Worm (Caenorhabditis elegans) whole organism, L3 larva: Measurements from ENCODE around the gene ZK632.11.

Source experiments
- R02D3.7 ChIP-seq: fragments of 150-350 bp; optimal IDR thresholded peaks from 2 replicates; lab custom pipeline; 2014; ENCODE audit warnings: missing biosample characterization, missing genetic modification characterization
- ZK546.5 ChIP-seq: sonication (generic microtip); optimal IDR thresholded peaks from 2 replicates; lab custom pipeline; 2017; ENCODE audit warnings: missing biosample characterization, missing genetic modification characterization
- aly-2 ChIP-seq: fragments of 150-350 bp; optimal IDR thresholded peaks from 2 replicates; lab custom pipeline; 2014; ENCODE audit warnings: missing biosample characterization, missing genetic modification characterization
- ama-1 ChIP-seq: fragments of 150-350 bp; optimal IDR thresholded peaks from 2 replicates; lab custom pipeline; 2018
- ceh-16 ChIP-seq: sonication (generic microtip); optimal IDR thresholded peaks from 2 replicates; lab custom pipeline; 2017; ENCODE audit warnings: missing biosample characterization, missing genetic modification characterization
- ceh-28 ChIP-seq: fragments of 150-350 bp; optimal IDR thresholded peaks from 2 replicates; lab custom pipeline; 2014; ENCODE audit warnings: missing biosample characterization, missing genetic modification reagents, missing genetic modification characterization
- ceh-82 ChIP-seq: fragments of 150-350 bp; optimal IDR thresholded peaks from 2 replicates; lab custom pipeline; 2014; ENCODE audit warnings: missing biosample characterization, missing genetic modification characterization
- ceh-9 ChIP-seq: sonication (generic microtip); optimal IDR thresholded peaks from 2 replicates; lab custom pipeline; 2018; ENCODE audit warnings: missing biosample characterization, missing genetic modification characterization
- daf-12 ChIP-seq: fragments of 150-350 bp; optimal IDR thresholded peaks from 2 replicates; lab custom pipeline; 2014; ENCODE audit warnings: missing biosample characterization, missing genetic modification reagents, missing genetic modification characterization
- egl-27 ChIP-seq: sonication (generic microtip); optimal IDR thresholded peaks from 4 replicates; lab custom pipeline; 2017; ENCODE audit warnings: missing biosample characterization, missing genetic modification reagents, missing genetic modification characterization
- egl-5 ChIP-seq: fragments of 150-350 bp; optimal IDR thresholded peaks from 2 replicates; lab custom pipeline; 2017; ENCODE audit warnings: missing biosample characterization, missing genetic modification reagents, missing genetic modification characterization, inconsistent platforms
- elt-1 ChIP-seq: fragments of 150-350 bp; optimal IDR thresholded peaks from 2 replicates; lab custom pipeline; 2014; ENCODE audit warnings: missing biosample characterization, missing genetic modification characterization
- elt-2 ChIP-seq: sonication (generic microtip); optimal IDR thresholded peaks from 2 replicates; lab custom pipeline; 2016; ENCODE audit warnings: missing genetic modification reagents, mild to moderate bottlenecking, missing genetic modification characterization, missing compliant biosample characterization
- elt-3 ChIP-seq, 3 experiments: fragments of 150-350 bp in 1 of 3; sonication (generic microtip) in 2 of 3; optimal IDR thresholded peaks; 2 replicates in 2 of 3; 4 replicates in 1 of 3; lab custom pipeline; 2014 to 2017; ENCODE audit warnings: missing biosample characterization in 3 of 3, missing genetic modification characterization in 3 of 3
- fkh-10 ChIP-seq: sonication (generic microtip); optimal IDR thresholded peaks from 2 replicates; lab custom pipeline; 2017; ENCODE audit warnings: missing biosample characterization, missing genetic modification reagents, missing genetic modification characterization
- fkh-2 ChIP-seq: fragments of 150-350 bp; optimal IDR thresholded peaks from 2 replicates; lab custom pipeline; 2014; ENCODE audit warnings: missing biosample characterization, missing genetic modification reagents, missing genetic modification characterization
- fos-1 ChIP-seq: fragments of 150-350 bp; optimal IDR thresholded peaks from 2 replicates; lab custom pipeline; 2014; ENCODE audit warnings: missing biosample characterization, missing genetic modification characterization
- hmg-11 ChIP-seq: sonication (generic microtip); optimal IDR thresholded peaks from 2 replicates; lab custom pipeline; 2016; ENCODE audit warnings: missing genetic modification characterization, missing compliant biosample characterization
- jun-1 ChIP-seq: fragments of 150-350 bp; optimal IDR thresholded peaks from 2 replicates; lab custom pipeline; 2014; ENCODE audit warnings: missing biosample characterization, missing genetic modification reagents, missing genetic modification characterization
- lin-15B ChIP-seq: fragments of 150-350 bp; optimal IDR thresholded peaks from 2 replicates; lab custom pipeline; 2014; ENCODE audit warnings: missing biosample characterization, missing genetic modification characterization
- lin-39 ChIP-seq: fragments of 150-350 bp; optimal IDR thresholded peaks from 2 replicates; lab custom pipeline; 2018; ENCODE audit warnings: missing biosample characterization, missing genetic modification reagents, missing genetic modification characterization
- lsy-12 ChIP-seq: sonication (generic microtip); optimal IDR thresholded peaks from 2 replicates; lab custom pipeline; 2016; ENCODE audit warnings: mild to moderate bottlenecking, missing genetic modification characterization, missing compliant biosample characterization
- mdl-1 ChIP-seq: fragments of 150-350 bp; optimal IDR thresholded peaks from 2 replicates; lab custom pipeline; 2014; ENCODE audit warnings: missing biosample characterization, missing genetic modification characterization
- mml-1 ChIP-seq: fragments of 150-350 bp; sonication (generic microtip); optimal IDR thresholded peaks from 3 replicates; lab custom pipeline; 2014; ENCODE audit warnings: missing biosample characterization, missing genetic modification characterization
- nfya-1 ChIP-seq: sonication (generic microtip); optimal IDR thresholded peaks from 2 replicates; lab custom pipeline; 2017; ENCODE audit warnings: missing genetic modification characterization, mild to moderate bottlenecking, missing compliant biosample characterization, antibody characterized with exemption, moderate library complexity; ENCODE audit not compliant: insufficient read depth
- nhr-11 ChIP-seq: fragments of 150-350 bp; optimal IDR thresholded peaks from 2 replicates; lab custom pipeline; 2014; ENCODE audit warnings: missing biosample characterization, missing genetic modification characterization
- nhr-12 ChIP-seq: fragments of 150-350 bp; optimal IDR thresholded peaks from 2 replicates; lab custom pipeline; 2014; ENCODE audit warnings: missing biosample characterization, missing genetic modification characterization
- nhr-23 ChIP-seq: fragments of 150-350 bp; optimal IDR thresholded peaks from 2 replicates; lab custom pipeline; 2014; ENCODE audit warnings: missing biosample characterization, missing genetic modification reagents, missing genetic modification characterization
- nhr-237 ChIP-seq: fragments of 150-350 bp; optimal IDR thresholded peaks from 2 replicates; lab custom pipeline; 2014; ENCODE audit warnings: missing biosample characterization, missing genetic modification characterization
- nhr-25 ChIP-seq: sonication (generic microtip); optimal IDR thresholded peaks from 2 replicates; lab custom pipeline; 2017; ENCODE audit warnings: missing biosample characterization, missing genetic modification characterization
- nhr-28 ChIP-seq: fragments of 150-350 bp; optimal IDR thresholded peaks from 2 replicates; lab custom pipeline; 2014; ENCODE audit warnings: missing biosample characterization, missing genetic modification characterization
- nhr-67 ChIP-seq: fragments of 150-350 bp; optimal IDR thresholded peaks from 2 replicates; lab custom pipeline; 2014; ENCODE audit warnings: missing biosample characterization, missing genetic modification characterization
- nhr-76 ChIP-seq: fragments of 150-350 bp; sonication (generic microtip); optimal IDR thresholded peaks from 5 replicates; lab custom pipeline; 2014; ENCODE audit warnings: missing biosample characterization, missing genetic modification characterization
- nhr-77 ChIP-seq: fragments of 150-350 bp; optimal IDR thresholded peaks from 2 replicates; lab custom pipeline; 2014; ENCODE audit warnings: missing biosample characterization, missing genetic modification characterization
- pha-4 ChIP-seq: fragments of 150-350 bp; optimal IDR thresholded peaks from 2 replicates; lab custom pipeline; 2014; ENCODE audit warnings: missing biosample characterization, missing genetic modification reagents, missing genetic modification characterization
- pqm-1 ChIP-seq: fragments of 150-350 bp; optimal IDR thresholded peaks from 2 replicates; lab custom pipeline; 2017; ENCODE audit warnings: missing biosample characterization, missing genetic modification characterization, inconsistent platforms
- sea-2 ChIP-seq: fragments of 150-350 bp; sonication (generic microtip); optimal IDR thresholded peaks from 4 replicates; lab custom pipeline; 2014; ENCODE audit warnings: missing biosample characterization, missing genetic modification reagents, missing genetic modification characterization
- skn-1 ChIP-seq: fragments of 150-350 bp; optimal IDR thresholded peaks from 2 replicates; lab custom pipeline; 2014; ENCODE audit warnings: missing biosample characterization, missing genetic modification characterization
- snpc-4 ChIP-seq: fragments of 150-350 bp; optimal IDR thresholded peaks from 2 replicates; lab custom pipeline; 2014; ENCODE audit warnings: missing biosample characterization, missing genetic modification characterization
- tbx-2 ChIP-seq: sonication (generic microtip); optimal IDR thresholded peaks from 2 replicates; lab custom pipeline; 2016; ENCODE audit warnings: mild to moderate bottlenecking, missing genetic modification characterization, missing compliant biosample characterization
- unc-39 ChIP-seq: sonication (generic microtip); optimal IDR thresholded peaks from 4 replicates; lab custom pipeline; 2017; ENCODE audit warnings: missing biosample characterization, missing genetic modification characterization
- unc-62 ChIP-seq: fragments of 150-350 bp; sonication (generic microtip); optimal IDR thresholded peaks from 4 replicates; lab custom pipeline; 2014; ENCODE audit warnings: missing biosample characterization, missing genetic modification reagents, missing genetic modification characterization
- zag-1 ChIP-seq: fragments of 150-350 bp; optimal IDR thresholded peaks from 2 replicates; lab custom pipeline; 2014; ENCODE audit warnings: missing biosample characterization, missing genetic modification characterization
- ztf-11 ChIP-seq: fragments of 150-350 bp; optimal IDR thresholded peaks from 2 replicates; lab custom pipeline; 2014; ENCODE audit warnings: missing biosample characterization, missing genetic modification characterization
- ztf-4 ChIP-seq: fragments of 150-350 bp; optimal IDR thresholded peaks from 2 replicates; lab custom pipeline; 2014; ENCODE audit warnings: missing biosample characterization, missing genetic modification characterization

Gene ZK632.11

ce11 chrIII:9859133-9859775 is 31.5 kb downstream of the ZK632.11 start, which contains the start of gene gpdh-2:
gpdh-2 (minus strand) TSS chrIII:9859183.
- no peak for TF ChIP-seq unc-39 (tag; lab: Kevin White, UChicago)
- no peak for TF ChIP-seq nhr-76 (tag; lab: Kevin White, UChicago)
- TF ChIP-seq pha-4 (tag; lab: Kevin White, UChicago), result no peak
- no peak for TF ChIP-seq R02D3.7 (tag; lab: Kevin White, UChicago)
- no peak for TF ChIP-seq zag-1 (tag; lab: Kevin White, UChicago)
- peak; percentile 15 for TF ChIP-seq lin-39 (tag; lab: Kevin White, UChicago)
- no peak for TF ChIP-seq pqm-1
- peak; percentile 48 for TF ChIP-seq nfya-1

- TF ChIP-seq fkh-10 (GFP tag; lab: Kevin White, UChicago) (peak; percentile 57), fos-1 (tag; lab: Kevin White, UChicago) (no peak), nfya-1 (peak; percentile 24), lin-39 (tag; lab: Kevin White, UChicago) (peak; percentile 15)
These were observed 32.6 kb downstream of the ZK632.11 start, which contains the start of gene twk-48 for ce11 chrIII:9860201-9860780. twk-48 (plus strand) TSS chrIII:9860730.

- TF ChIP-seq lsy-12 (tag; lab: Kevin White, UChicago) (peak; percentile 72), nhr-25 (tag; lab: Kevin White, UChicago) (peak; percentile 19), ama-1 (lab: Kevin White, UChicago) (no peak), ceh-82 (tag; lab: Kevin White, UChicago) (peak; percentile 4), fkh-2 (tag; lab: Kevin White, UChicago) (no peak), snpc-4 (tag; lab: Kevin White, UChicago) (peak; percentile 9), skn-1 (peak; percentile 46), nhr-28 (tag; lab: Kevin White, UChicago) (no peak), nhr-237 (no peak), daf-12 (tag; lab: Kevin White, UChicago) (no peak), aly-2 (tag; lab: Kevin White, UChicago) (no peak), elt-3 (tag; optimal IDR thresholded peaks at IDR 0.05; lab: Kevin White, UChicago) (peak in 1 of 3 experiments; percentile 38), zag-1 (tag; lab: Kevin White, UChicago) (no peak), nhr-23 (tag; lab: Kevin White, UChicago) (no peak), nhr-67 (no peak), nfya-1 (peak; percentile 47), jun-1 (tag; lab: Kevin White, UChicago) (peak; percentile 71), R02D3.7 (tag; lab: Kevin White, UChicago) (no peak), lin-39 (tag; lab: Kevin White, UChicago) (peak; percentile 58), mdl-1 (tag; lab: Kevin White, UChicago) (no peak), ceh-9 (no peak), elt-2 (tag; lab: Kevin White, UChicago) (peak; percentile 36), mml-1 (no peak), egl-27 (tag; lab: Kevin White, UChicago) (no peak), elt-1 (no peak), nhr-76 (tag; lab: Kevin White, UChicago) (no peak), unc-62 (GFP tag; lab: Kevin White, UChicago) (no peak), unc-39 (tag; lab: Kevin White, UChicago) (no peak), ztf-4 (tag; lab: Kevin White, UChicago) (no peak), fos-1 (tag; lab: Kevin White, UChicago) (no peak), ztf-11 (tag; lab: Kevin White, UChicago) (no peak), tbx-2 (tag; lab: Kevin White, UChicago) (peak; percentile 20), ZK546.5 (tag; lab: Kevin White, UChicago) (no peak), ceh-28 (tag; lab: Kevin White, UChicago) (no peak), egl-5 (peak; percentile 62), nhr-77 (no peak), sea-2 (GFP tag; lab: Kevin White, UChicago) (no peak), pqm-1 (peak; percentile 15), nhr-12 (no peak), lin-15B (tag; lab: Kevin White, UChicago) (peak; percentile 10), ceh-16 (tag; lab: Kevin White, UChicago) (no peak), pha-4 (tag; lab: Kevin White, UChicago) (peak; percentile 50), hmg-11 (tag; lab: Kevin White, UChicago) (peak; percentile 53), fkh-10 (GFP tag; lab: Kevin White, UChicago) (no peak), nhr-11 (no peak)
These were observed 34.0 kb downstream of the ZK632.11 start for ce11 chrIII:9861470-9862342.
